Worm (Caenorhabditis elegans) whole organism, early embryonic: ENCODE data around the gene Y66D12A.8.

Experiments used
- F13C5.2 ChIP-seq: sonication (generic microtip); optimal IDR thresholded peaks from 2 replicates; lab custom pipeline; 2017; ENCODE audit warnings: mild to moderate bottlenecking, missing genetic modification characterization, inconsistent platforms, missing compliant biosample characterization
- ama-1 ChIP-seq: fragments of 150-350 bp; optimal IDR thresholded peaks from 2 replicates; lab custom pipeline; 2014
- ceh-13 ChIP-seq: fragments of 200-800 bp; sonication (Bioruptor generic); optimal IDR thresholded peaks from 2 replicates; lab custom pipeline; 2018; ENCODE audit warnings: mild to moderate bottlenecking, missing genetic modification characterization, missing compliant biosample characterization
- flt-1 ChIP-seq: fragments of 200-800 bp; sonication (Bioruptor generic); IDR thresholded peaks from 2 replicates; pipeline ENCODE4 v1.3.6; 2022; ENCODE audit warnings: missing genetic modification characterization, missing compliant biosample characterization
- pes-1 ChIP-seq: fragments of 200-800 bp; sonication (Bioruptor generic); IDR thresholded peaks from 2 replicates; pipeline ENCODE4 v1.3.6; 2022; ENCODE audit warnings: missing genetic modification reagents, missing genetic modification characterization, missing compliant biosample characterization
- scrt-1 ChIP-seq: fragments of 200-800 bp; sonication (Bioruptor generic); IDR thresholded peaks from 2 replicates; pipeline ENCODE4 v1.3.6; 2022; ENCODE audit warnings: missing genetic modification characterization, missing compliant biosample characterization
- sea-1 ChIP-seq: fragments of 200-800 bp; sonication (Bioruptor generic); conservative IDR thresholded peaks from 2 replicates; pipeline ENCODE4 v1.3.6; 2022; ENCODE audit warnings: missing genetic modification characterization, missing compliant biosample characterization
- tbx-37 ChIP-seq: fragments of 200-800 bp; sonication (Bioruptor generic); conservative IDR thresholded peaks from 2 replicates; pipeline ENCODE4 v1.3.6; 2022; ENCODE audit warnings: missing genetic modification reagents, missing genetic modification characterization, missing compliant biosample characterization
- tra-4 ChIP-seq: sonication (generic microtip); optimal IDR thresholded peaks from 2 replicates; lab custom pipeline; 2017; ENCODE audit warnings: missing genetic modification characterization, missing compliant biosample characterization

ce11 chrIII:11616446-11616845, 42.4 kb downstream of the Y66D12A.8 start, which contains the start of gene ceh-91:
- no peak for TF ChIP-seq ama-1 (lab: Kevin White, UChicago)
- no peak for TF ChIP-seq tbx-37
- TF ChIP-seq scrt-1 (GFP tag; lab: Robert Waterston, UW): no peak
- no peak for TF ChIP-seq tra-4
- no peak for TF ChIP-seq flt-1 (GFP tag; lab: Robert Waterston, UW)
- no peak for TF ChIP-seq sea-1 (GFP tag; lab: Robert Waterston, UW)
- TF ChIP-seq pes-1 (GFP tag; lab: Robert Waterston, UW): no peak
- no peak for TF ChIP-seq ceh-13
- TF ChIP-seq F13C5.2 (tag; lab: Kevin White, UChicago): no peak
